Worm (Caenorhabditis elegans): ENCODE data around the gene twk-32.

twk-32 gene

DNA sequence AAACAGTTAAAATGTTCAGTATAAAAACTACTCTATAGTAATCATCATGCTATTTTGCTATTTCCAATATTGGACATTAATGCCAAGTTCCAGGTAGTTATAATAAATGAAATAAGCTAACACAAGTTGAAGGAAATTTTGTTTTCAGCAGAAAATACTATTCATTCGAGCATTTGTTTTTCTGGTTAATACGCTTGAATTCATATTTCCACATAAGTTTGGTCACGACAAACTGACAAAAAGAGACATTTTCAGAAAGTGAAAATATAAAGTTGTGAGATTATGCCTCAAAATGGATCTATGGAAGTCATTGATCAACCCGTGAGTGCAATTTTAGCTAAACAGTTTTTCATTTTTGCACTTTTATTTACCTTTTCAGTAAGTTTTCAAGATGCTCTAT lies 48.7 kb downstream of the twk-32 start, which contains the start of gene srx-131:
Gene srx-131 (plus strand): TSS at position 301 of the 400 bp plus-strand sequence.
- TF ChIP-seq klf-2 (GFP tag; conservative IDR thresholded peaks at IDR 0.05) (no peak), flt-1 (GFP tag; IDR thresholded peaks at IDR 0.05) (no peak), med-1 (GFP tag; optimal IDR thresholded peaks at IDR 0.05; ENCODE audit: insufficient read depth) (no peak), ztf-23 (GFP tag; IDR thresholded peaks at IDR 0.05) (no peak), cog-1 (tag; optimal IDR thresholded peaks at IDR 0.05) (no peak), ref-1 (GFP tag; conservative IDR thresholded peaks at IDR 0.05) (no peak), ztf-29 (GFP tag; IDR thresholded peaks at IDR 0.05) (no peak), T22C8.4 (GFP tag; IDR thresholded peaks at IDR 0.05) (no peak), tab-1 (GFP tag; IDR thresholded peaks at IDR 0.05) (no peak)

ce11 chrV:13848379-13848778 lies 51.9 kb downstream of the twk-32 start, which contains the start of gene srx-133:
TSS of gene srx-133 (plus strand) at chrV:13848679.
- TF ChIP-seq klf-2 (GFP tag; conservative IDR thresholded peaks at IDR 0.05) (no peak), flt-1 (GFP tag; IDR thresholded peaks at IDR 0.05) (no peak), ref-1 (GFP tag; conservative IDR thresholded peaks at IDR 0.05) (no peak), cog-1 (tag; optimal IDR thresholded peaks at IDR 0.05) (no peak), T22C8.4 (GFP tag; IDR thresholded peaks at IDR 0.05) (no peak), ztf-23 (GFP tag; IDR thresholded peaks at IDR 0.05) (no peak), tab-1 (GFP tag; IDR thresholded peaks at IDR 0.05) (no peak), ztf-29 (GFP tag; IDR thresholded peaks at IDR 0.05) (no peak), med-1 (GFP tag; optimal IDR thresholded peaks at IDR 0.05; ENCODE audit: insufficient read depth) (no peak)

DNA sequence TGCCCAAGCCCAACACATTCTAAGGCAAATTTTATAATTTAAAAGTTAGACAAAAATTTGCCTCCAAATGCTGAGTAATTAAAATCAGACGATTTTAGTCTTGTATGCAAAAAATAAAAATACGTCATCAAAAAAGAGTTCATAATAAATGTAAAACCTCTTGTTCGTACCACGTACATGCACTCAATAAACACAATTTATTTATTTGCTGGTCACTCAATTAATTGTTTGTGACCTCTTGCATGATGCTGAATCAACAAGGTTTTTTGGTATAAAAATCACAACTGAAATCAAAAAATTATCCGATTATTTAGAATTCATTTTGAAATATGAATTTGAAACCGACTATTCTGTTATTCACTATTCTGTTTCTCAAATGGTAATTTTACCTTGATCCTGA lies 53.7 kb downstream of the twk-32 start, which contains the start of gene hpx-2:
Gene hpx-2 (plus strand): TSS at position 301 of the 400 bp plus-strand sequence.
- TF ChIP-seq ztf-23 (GFP tag; IDR thresholded peaks at IDR 0.05) (no peak), ztf-29 (GFP tag; IDR thresholded peaks at IDR 0.05) (no peak)

Data from whole organism, midembryonic.